Worm (Caenorhabditis elegans) whole organism, midembryonic: ENCODE measurements around the gene ZK1010.2.
A peak's percentile ranks its signal among the peaks of the same experiment; 100 is the strongest.

Experiments
- T22C8.4 ChIP-seq: fragments of 200-800 bp; sonication (Bioruptor generic); IDR thresholded peaks from 2 replicates; pipeline ENCODE4 v1.3.6; 2022; ENCODE audit warnings: missing genetic modification characterization, missing compliant biosample characterization
- cog-1 ChIP-seq: sonication (generic microtip); optimal IDR thresholded peaks from 2 replicates; lab custom pipeline; 2016; ENCODE audit warnings: missing genetic modification characterization, missing compliant biosample characterization
- flt-1 ChIP-seq: fragments of 200-800 bp; sonication (Bioruptor generic); IDR thresholded peaks from 2 replicates; pipeline ENCODE4 v1.3.6; 2022; ENCODE audit warnings: missing genetic modification characterization, missing compliant biosample characterization
- klf-2 ChIP-seq: fragments of 200-800 bp; sonication (Bioruptor generic); conservative IDR thresholded peaks from 2 replicates; pipeline ENCODE4 v1.3.6; 2022; ENCODE audit warnings: missing genetic modification reagents, missing genetic modification characterization, missing compliant biosample characterization
- med-1 ChIP-seq: sonication (generic microtip); optimal IDR thresholded peaks from 2 replicates; lab custom pipeline; 2017; ENCODE audit warnings: missing genetic modification characterization, mild to moderate bottlenecking, missing compliant biosample characterization, antibody characterized with exemption, missing genetic modification reagents; ENCODE audit not compliant: insufficient read depth
- ref-1 ChIP-seq: fragments of 200-800 bp; sonication (Bioruptor generic); conservative IDR thresholded peaks from 2 replicates; pipeline ENCODE4 v1.3.6; 2022; ENCODE audit warnings: missing genetic modification reagents, missing genetic modification characterization, missing compliant biosample characterization
- tab-1 ChIP-seq: fragments of 200-800 bp; sonication (Bioruptor generic); IDR thresholded peaks from 2 replicates; pipeline ENCODE4 v1.3.6; 2022; ENCODE audit warnings: missing genetic modification characterization, missing compliant biosample characterization
- ztf-23 ChIP-seq: fragments of 200-800 bp; sonication (Bioruptor generic); IDR thresholded peaks from 2 replicates; pipeline ENCODE4 v1.3.6; 2022; ENCODE audit warnings: missing genetic modification reagents, missing genetic modification characterization, missing compliant biosample characterization
- ztf-29 ChIP-seq: fragments of 200-800 bp; sonication (Bioruptor generic); IDR thresholded peaks from 2 replicates; pipeline ENCODE4 v1.3.6; 2022; ENCODE audit warnings: missing genetic modification reagents, missing genetic modification characterization, missing compliant biosample characterization

Gene ZK1010.2

ce11 chrIII:12972398-12972797 lies 5.3 kb downstream of the ZK1010.2 start, which contains the start of gene bckd-1A:
bckd-1A (minus strand) TSS chrIII:12972498.
- no peak for TF ChIP-seq med-1 (GFP tag; lab: Kevin White, UChicago)
- TF ChIP-seq ztf-29 (GFP tag; lab: Robert Waterston, UW), result no peak
- no peak for TF ChIP-seq flt-1
- no peak for TF ChIP-seq cog-1 (tag; lab: Kevin White, UChicago)
- TF ChIP-seq ref-1 (GFP tag; lab: Robert Waterston, UW), result no peak
- no peak for TF ChIP-seq tab-1 (GFP tag; lab: Robert Waterston, UW)
- no peak for TF ChIP-seq ztf-23 (GFP tag; lab: Robert Waterston, UW)
- TF ChIP-seq T22C8.4 (GFP tag; lab: Robert Waterston, UW), result no peak
- TF ChIP-seq klf-2 (GFP tag; lab: Robert Waterston, UW), result no peak

- TF ChIP-seq flt-1, result no peak
- TF ChIP-seq ref-1 (GFP tag; lab: Robert Waterston, UW), result no peak
- no peak for TF ChIP-seq tab-1 (GFP tag; lab: Robert Waterston, UW)
- TF ChIP-seq med-1 (GFP tag; lab: Kevin White, UChicago), result no peak
- TF ChIP-seq cog-1 (tag; lab: Kevin White, UChicago), result no peak
- TF ChIP-seq ztf-29 (GFP tag; lab: Robert Waterston, UW), result no peak
- TF ChIP-seq T22C8.4 (GFP tag; lab: Robert Waterston, UW), result no peak
- TF ChIP-seq klf-2 (GFP tag; lab: Robert Waterston, UW), result no peak
- no peak for TF ChIP-seq ztf-23 (GFP tag; lab: Robert Waterston, UW)
Measured at ce11 chrIII:12971828-12972379, 5.8 kb downstream of the ZK1010.2 start.

ce11 chrIII:12968330-12968729 lies 9.3 kb downstream of the ZK1010.2 start:
- TF ChIP-seq med-1 (GFP tag; lab: Kevin White, UChicago) (no peak), cog-1 (tag; lab: Kevin White, UChicago) (no peak)

ce11 chrIII:12967437-12968043 lies 10.1 kb downstream of the ZK1010.2 start:
- TF ChIP-seq ref-1 (GFP tag; lab: Robert Waterston, UW) (no peak), klf-2 (GFP tag; lab: Robert Waterston, UW) (no peak), cog-1 (tag; lab: Kevin White, UChicago) (no peak), flt-1 (no peak), T22C8.4 (GFP tag; lab: Robert Waterston, UW) (peak; percentile 66; the same call in 1 of the 2 replicates), ztf-29 (GFP tag; lab: Robert Waterston, UW) (no peak), med-1 (GFP tag; lab: Kevin White, UChicago) (no peak), tab-1 (GFP tag; lab: Robert Waterston, UW) (no peak)

- no peak for TF ChIP-seq ztf-29 (GFP tag; lab: Robert Waterston, UW)
- no peak for TF ChIP-seq klf-2 (GFP tag; lab: Robert Waterston, UW)
- no peak for TF ChIP-seq ref-1 (GFP tag; lab: Robert Waterston, UW)
- no peak for TF ChIP-seq ztf-23 (GFP tag; lab: Robert Waterston, UW)
- TF ChIP-seq flt-1, result no peak
- no peak for TF ChIP-seq T22C8.4 (GFP tag; lab: Robert Waterston, UW)
- no peak for TF ChIP-seq cog-1 (tag; lab: Kevin White, UChicago)
- TF ChIP-seq med-1 (GFP tag; lab: Kevin White, UChicago), result no peak
- TF ChIP-seq tab-1 (GFP tag; lab: Robert Waterston, UW), result no peak
Measured at ce11 chrIII:12966895-12967294, 10.8 kb downstream of the ZK1010.2 start, which contains the start of gene ttm-1. ttm-1 (minus strand) TSS chrIII:12966995.

- no peak for TF ChIP-seq ztf-29 (GFP tag; lab: Robert Waterston, UW)
Measured at ce11 chrIII:12960705-12961104, 17.0 kb downstream of the ZK1010.2 start.

- TF ChIP-seq tab-1 (GFP tag; lab: Robert Waterston, UW) (no peak), cog-1 (tag; lab: Kevin White, UChicago) (no peak), ztf-23 (GFP tag; lab: Robert Waterston, UW) (no peak), ztf-29 (GFP tag; lab: Robert Waterston, UW) (no peak), flt-1 (no peak), klf-2 (GFP tag; lab: Robert Waterston, UW) (no peak), T22C8.4 (GFP tag; lab: Robert Waterston, UW) (no peak), ref-1 (GFP tag; lab: Robert Waterston, UW) (no peak), med-1 (GFP tag; lab: Kevin White, UChicago) (no peak)
Measured at ce11 chrIII:12959286-12959685, 18.4 kb downstream of the ZK1010.2 start.

- TF ChIP-seq T22C8.4 (GFP tag; lab: Robert Waterston, UW), result peak; percentile 24
- no peak for TF ChIP-seq ztf-29 (GFP tag; lab: Robert Waterston, UW)
- no peak for TF ChIP-seq ztf-23 (GFP tag; lab: Robert Waterston, UW)
- TF ChIP-seq ref-1 (GFP tag; lab: Robert Waterston, UW), result no peak
Measured at ce11 chrIII:12952615-12953014, 25.0 kb downstream of the ZK1010.2 start.

- peak; percentile 87 for TF ChIP-seq T22C8.4 (GFP tag; lab: Robert Waterston, UW)
- no peak for TF ChIP-seq ztf-29 (GFP tag; lab: Robert Waterston, UW)
Measured at ce11 chrIII:12951362-12952228, 26.1 kb downstream of the ZK1010.2 start, which contains the start of gene Y39E4A.1. Y39E4A.1 (plus strand) TSS chrIII:12951412.
